Worm (Caenorhabditis elegans): ENCODE measurements around the gene K09E3.2.

Gene K09E3.2

DNA sequence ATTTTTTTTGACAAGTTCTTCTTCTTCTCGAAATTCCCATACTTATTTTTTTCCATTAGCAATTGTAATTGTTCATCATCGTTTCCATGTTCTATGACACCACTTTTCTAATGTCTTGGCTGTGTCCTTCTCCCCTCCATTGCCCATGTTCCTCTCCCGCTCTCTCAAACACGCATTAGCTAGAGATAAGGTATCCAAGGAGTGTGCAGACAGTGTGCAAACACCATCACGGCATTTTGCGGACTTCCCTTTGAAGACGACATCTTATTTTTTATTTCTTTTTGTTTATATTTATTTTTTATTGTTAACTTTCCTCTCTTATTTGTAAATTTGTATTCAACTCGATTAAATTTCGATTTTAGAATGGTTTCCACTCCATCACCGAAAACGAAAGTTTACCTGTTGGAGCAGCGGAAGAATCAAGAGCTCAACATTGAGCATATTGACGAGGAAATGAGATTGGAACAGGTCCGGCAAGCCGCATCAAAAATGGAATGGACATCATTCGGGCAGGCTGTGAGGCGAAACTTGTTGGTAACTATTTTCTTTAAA, 33.8 kb downstream of the K09E3.2 start, which contains the start of gene mdt-1.2:
Gene mdt-1.2, plus strand, starts transcription at position 363 of the 552 bp plus-strand sequence.
- TF ChIP-seq ztf-29 (GFP tag; IDR thresholded peaks at IDR 0.05), result no peak
- peak; percentile 62; the same call in 1 of the 2 replicates for TF ChIP-seq flt-1 (GFP tag; IDR thresholded peaks at IDR 0.05)
- TF ChIP-seq cog-1 (tag; optimal IDR thresholded peaks at IDR 0.05), result peak; percentile 71
- TF ChIP-seq tab-1 (GFP tag; IDR thresholded peaks at IDR 0.05), result 0 out of 2 replicates have a peak, but pooled peaks have one; percentile 35
- no peak for TF ChIP-seq ref-1 (GFP tag; conservative IDR thresholded peaks at IDR 0.05)
- no peak for TF ChIP-seq med-1 (GFP tag; optimal IDR thresholded peaks at IDR 0.05; ENCODE audit: insufficient read depth)

ce11 chrX:17157089-17157488, 39.6 kb downstream of the K09E3.2 start:
- TF ChIP-seq klf-2 (GFP tag; conservative IDR thresholded peaks at IDR 0.05) (no peak), ztf-23 (GFP tag; IDR thresholded peaks at IDR 0.05) (no peak), flt-1 (GFP tag; IDR thresholded peaks at IDR 0.05) (no peak), ref-1 (GFP tag; conservative IDR thresholded peaks at IDR 0.05) (no peak), T22C8.4 (GFP tag; IDR thresholded peaks at IDR 0.05) (no peak), ztf-29 (GFP tag; IDR thresholded peaks at IDR 0.05) (no peak), med-1 (GFP tag; optimal IDR thresholded peaks at IDR 0.05; ENCODE audit: insufficient read depth) (no peak), cog-1 (tag; optimal IDR thresholded peaks at IDR 0.05) (no peak), tab-1 (GFP tag; IDR thresholded peaks at IDR 0.05) (no peak)

- TF ChIP-seq med-1 (GFP tag; optimal IDR thresholded peaks at IDR 0.05; ENCODE audit: insufficient read depth) (no peak), klf-2 (GFP tag; conservative IDR thresholded peaks at IDR 0.05) (no peak), cog-1 (tag; optimal IDR thresholded peaks at IDR 0.05) (no peak), ztf-23 (GFP tag; IDR thresholded peaks at IDR 0.05) (no peak), T22C8.4 (GFP tag; IDR thresholded peaks at IDR 0.05) (no peak), tab-1 (GFP tag; IDR thresholded peaks at IDR 0.05) (no peak), flt-1 (GFP tag; IDR thresholded peaks at IDR 0.05) (no peak), ztf-29 (GFP tag; IDR thresholded peaks at IDR 0.05) (no peak)
Measured at ce11 chrX:17157868-17158267, 40.4 kb downstream of the K09E3.2 start, which contains the start of gene npr-21. Gene npr-21 (minus strand): TSS chrX:17157968.
